Fruit fly (Drosophila melanogaster) whole organism, prepupa: ENCODE measurements around the gene Rpn11.

ENCODE experiments used
- CG16779 ChIP-seq: fragments of 200-800 bp; sonication (Bioruptor generic); optimal IDR thresholded peaks from 3 replicates; lab custom pipeline; 2017; ENCODE audit warnings: missing biosample characterization, mild to moderate bottlenecking, missing genetic modification characterization
- CG6163 ChIP-seq: fragments of 200-800 bp; sonication (Bioruptor generic); IDR thresholded peaks from 3 replicates; pipeline ENCODE4 v1.3.6; 2022; ENCODE audit warnings: missing biosample characterization, missing genetic modification characterization
- CG8119 ChIP-seq: fragments of 200-800 bp; sonication (Bioruptor generic); IDR thresholded peaks from 3 replicates; pipeline ENCODE4 v1.3.6; 2022; ENCODE audit warnings: missing biosample characterization, missing genetic modification characterization
- Ets21C ChIP-seq: fragments of 200-800 bp; sonication (Bioruptor generic); optimal IDR thresholded peaks from 3 replicates; lab custom pipeline; 2016; ENCODE audit warnings: missing biosample characterization, missing genetic modification characterization
- Hr38 ChIP-seq: sonication (Bioruptor generic); optimal IDR thresholded peaks from 2 replicates; lab custom pipeline; 2016; ENCODE audit warnings: missing biosample characterization, missing genetic modification characterization
- Hr39 ChIP-seq: fragments of 200-800 bp; sonication (Bioruptor generic); optimal IDR thresholded peaks from 2 replicates; lab custom pipeline; 2016; ENCODE audit warnings: missing biosample characterization, missing genetic modification characterization
- Lpt ChIP-seq: fragments of 200-800 bp; sonication (Bioruptor generic); optimal IDR thresholded peaks from 3 replicates; lab custom pipeline; 2016; ENCODE audit warnings: missing biosample characterization, missing genetic modification characterization
- Met ChIP-seq: fragments of 200-800 bp; sonication (Bioruptor generic); optimal IDR thresholded peaks from 3 replicates; lab custom pipeline; 2016; ENCODE audit warnings: missing biosample characterization, missing genetic modification characterization
- OdsH ChIP-seq: fragments of 200-800 bp; sonication (Bioruptor generic); optimal IDR thresholded peaks from 3 replicates; lab custom pipeline; 2016; ENCODE audit warnings: missing biosample characterization, missing genetic modification characterization
- eg ChIP-seq: fragments of 200-800 bp; sonication (Bioruptor generic); IDR thresholded peaks from 3 replicates; pipeline ENCODE4 v1.3.6; 2022; ENCODE audit warnings: missing biosample characterization, missing genetic modification characterization
- esn ChIP-seq: fragments of 200-800 bp; sonication (Bioruptor generic); optimal IDR thresholded peaks from 2 replicates; lab custom pipeline; 2016; ENCODE audit warnings: missing biosample characterization, mild to moderate bottlenecking, missing genetic modification characterization, moderate library complexity
- fd59A ChIP-seq: fragments of 200-800 bp; sonication (Bioruptor generic); optimal IDR thresholded peaks from 2 replicates; lab custom pipeline; 2017; ENCODE audit warnings: missing biosample characterization, mild to moderate bottlenecking, missing genetic modification characterization, missing genetic modification reagents

dm6 chr2L:5031399-5031798 is 28.2 kb downstream of the Rpn11 start:
- TF ChIP-seq CG6163 (GFP tag; lab: Robert Waterston, UW) (no peak), Hr39 (no peak), CG8119 (GFP tag; lab: Robert Waterston, UW) (no peak), Ets21C (GFP tag; lab: Kevin White, UChicago) (no peak), CG16779 (no peak), Hr38 (GFP tag; lab: Kevin White, UChicago) (no peak), fd59A (no peak), eg (GFP tag; lab: Robert Waterston, UW) (no peak), esn (GFP tag; lab: Kevin White, UChicago) (no peak), Lpt (GFP tag; lab: Kevin White, UChicago) (no peak), Met (GFP tag; lab: Kevin White, UChicago) (no peak), OdsH (GFP tag; lab: Kevin White, UChicago) (no peak)
